ENCODE assay signal across 4 fruit fly cellular contexts in genomic region chr2L:10033410-10033809, dm6.
TF ChIP-seq lines count a peak whose summit lies in the region.

No protein-coding gene starts in this region.

- peak; percentile 55 to 69 for TF ChIP-seq CTCF in S2 (optimal IDR thresholded peaks at IDR 0.05; lab: Kevin White, UChicago)
- TF ChIP-seq CTCF in whole organism, embryonic (GFP tag; optimal IDR thresholded peaks at IDR 0.05; lab: Kevin White, UChicago): peak; percentile 83

TF ChIP-seq in whole organism, embryonic, 481 proteins besides CTCF, POLR2A, EP300 and RAD21 (continues in another document):
- TF ChIP-seq wdn (GFP tag; IDR thresholded peaks at IDR 0.05; lab: Robert Waterston, UW) (no peak), mld (GFP tag; IDR thresholded peaks at IDR 0.05; lab: Robert Waterston, UW; ENCODE audit: partially characterized antibody) (peak; percentile 89), bbx (GFP tag; IDR thresholded peaks at IDR 0.05; lab: Robert Waterston, UW; ENCODE audit: partially characterized antibody) (peak; percentile 75), pros (GFP tag; optimal IDR thresholded peaks at IDR 0.05; lab: Kevin White, UChicago) (no peak), Dbx (GFP tag; IDR thresholded peaks at IDR 0.05; lab: Robert Waterston, UW) (no peak), D19B (GFP tag; optimal IDR thresholded peaks at IDR 0.05; lab: Kevin White, UChicago) (peak; percentile 38), Lpt (GFP tag; optimal IDR thresholded peaks at IDR 0.05; lab: Kevin White, UChicago) (no peak), CG14014 (GFP tag; IDR thresholded peaks at IDR 0.05; lab: Robert Waterston, UW) (no peak), CG8388 (GFP tag; optimal IDR thresholded peaks at IDR 0.05; lab: Kevin White, UChicago) (no peak), eve (GFP tag; optimal IDR thresholded peaks at IDR 0.05; lab: Kevin White, UChicago) (no peak), CG6791 (GFP tag; IDR thresholded peaks at IDR 0.05; lab: Robert Waterston, UW; ENCODE audit: partially characterized antibody) (peak; percentile 78), CG7963 (GFP tag; IDR thresholded peaks at IDR 0.05; lab: Robert Waterston, UW; ENCODE audit: partially characterized antibody) (peak; percentile 89), Ssrp (tag; optimal IDR thresholded peaks at IDR 0.05; lab: Kevin White, UChicago) (no peak), pan (optimal IDR thresholded peaks at IDR 0.05; lab: Kevin White, UChicago) (no peak), pan (GFP tag; optimal IDR thresholded peaks at IDR 0.05 in 1 of 2, IDR thresholded peaks at IDR 0.05 in 1 of 2) (no peak), tna (GFP tag; IDR thresholded peaks at IDR 0.05; lab: Robert Waterston, UW; ENCODE audit: partially characterized antibody) (peak; percentile 95), ssp (GFP tag; IDR thresholded peaks at IDR 0.05; lab: Robert Waterston, UW) (no peak), bab2 (GFP tag; optimal IDR thresholded peaks at IDR 0.05; lab: Kevin White, UChicago) (no peak), Jarid2 (GFP tag; optimal IDR thresholded peaks at IDR 0.05; lab: Kevin White, UChicago) (no peak), ems (GFP tag; optimal IDR thresholded peaks at IDR 0.05; lab: Kevin White, UChicago) (no peak), CG17361 (GFP tag; IDR thresholded peaks at IDR 0.05; lab: Robert Waterston, UW) (no peak), C15 (GFP tag; IDR thresholded peaks at IDR 0.05; lab: Robert Waterston, UW) (no peak), unpg (GFP tag; optimal IDR thresholded peaks at IDR 0.05; lab: Kevin White, UChicago) (no peak), CG16863 (GFP tag; optimal IDR thresholded peaks at IDR 0.05; lab: Kevin White, UChicago) (no peak), pb (GFP tag; optimal IDR thresholded peaks at IDR 0.05; lab: Kevin White, UChicago) (no peak), Awh (GFP tag; IDR thresholded peaks at IDR 0.05; lab: Robert Waterston, UW) (no peak), inv (GFP tag; IDR thresholded peaks at IDR 0.05; lab: Robert Waterston, UW; ENCODE audit: partially characterized antibody) (peak; percentile 20; the same call in 1 of the 2 replicates), Drgx (GFP tag; IDR thresholded peaks at IDR 0.05; lab: Robert Waterston, UW) (peak; percentile 55; the same call in 1 of the 2 replicates), Oaz (GFP tag; IDR thresholded peaks at IDR 0.05; lab: Robert Waterston, UW) (no peak), Rfx (GFP tag; IDR thresholded peaks at IDR 0.05; lab: Robert Waterston, UW) (no peak)

TF ChIP-seq in whole organism, prepupa, 60 proteins besides CTCF, POLR2A, EP300 and RAD21:
- peak; percentile 42; the same call in 1 of the 2 replicates for TF ChIP-seq CG15336 (GFP tag; IDR thresholded peaks at IDR 0.05; lab: Robert Waterston, UW)
- peak; percentile 12 for TF ChIP-seq Sox14 (GFP tag; optimal IDR thresholded peaks at IDR 0.05; lab: Kevin White, UChicago)
- TF ChIP-seq CG10669 (GFP tag; optimal IDR thresholded peaks at IDR 0.05; lab: Kevin White, UChicago): peak; percentile 13
- TF ChIP-seq Hr4 (GFP tag; optimal IDR thresholded peaks at IDR 0.05; lab: Kevin White, UChicago): no peak
- TF ChIP-seq CG11294 (GFP tag; IDR thresholded peaks at IDR 0.05; lab: Robert Waterston, UW): peak; percentile 43; the same call in 1 of the 2 replicates
- TF ChIP-seq pdm3 (GFP tag; optimal IDR thresholded peaks at IDR 0.05; lab: Kevin White, UChicago): peak; percentile 17
- TF ChIP-seq svp (GFP tag; lab: Kevin White, UChicago): peak; percentile 37
- TF ChIP-seq CG11762 (GFP tag; optimal IDR thresholded peaks at IDR 0.05; lab: Kevin White, UChicago; ENCODE audit: insufficient read depth): no peak
- no peak for TF ChIP-seq Blimp-1 (GFP tag; optimal IDR thresholded peaks at IDR 0.05; lab: Kevin White, UChicago)
- TF ChIP-seq Ets21C (GFP tag; optimal IDR thresholded peaks at IDR 0.05; lab: Kevin White, UChicago): no peak
- TF ChIP-seq net (GFP tag; optimal IDR thresholded peaks at IDR 0.05; lab: Kevin White, UChicago): peak; percentile 7
- TF ChIP-seq CG11902 (GFP tag; optimal IDR thresholded peaks at IDR 0.05; lab: Kevin White, UChicago): no peak
- TF ChIP-seq eg (GFP tag; IDR thresholded peaks at IDR 0.05; lab: Robert Waterston, UW): peak; percentile 46; the same call in 2 of the 3 replicates
- no peak for TF ChIP-seq CG10631 (GFP tag; optimal IDR thresholded peaks at IDR 0.05; lab: Kevin White, UChicago)
- peak; percentile 46 for TF ChIP-seq CG32006 (GFP tag; optimal IDR thresholded peaks at IDR 0.05; lab: Kevin White, UChicago)
- TF ChIP-seq CG31627 (GFP tag; optimal IDR thresholded peaks at IDR 0.05; lab: Kevin White, UChicago): no peak
- TF ChIP-seq CG4318 (GFP tag; optimal IDR thresholded peaks at IDR 0.05; lab: Kevin White, UChicago): peak; percentile 12
- no peak for TF ChIP-seq Eip93F (GFP tag; optimal IDR thresholded peaks at IDR 0.05; lab: Kevin White, UChicago)
- peak; percentile 19 for TF ChIP-seq OdsH (GFP tag; optimal IDR thresholded peaks at IDR 0.05; lab: Kevin White, UChicago)
- no peak for TF ChIP-seq CG6792 (GFP tag; optimal IDR thresholded peaks at IDR 0.05; lab: Kevin White, UChicago)
TF ChIP-seq in whole organism, prepupa: peak in this region for 11.

TF ChIP-seq in whole organism, pupa, 21 proteins besides CTCF, POLR2A, EP300 and RAD21:
- TF ChIP-seq fd96Ca (GFP tag; IDR thresholded peaks at IDR 0.05; lab: Robert Waterston, UW): peak; percentile 50; the same call in 1 of the 3 replicates
- no peak for TF ChIP-seq CG10348 (GFP tag; IDR thresholded peaks at IDR 0.05; lab: Robert Waterston, UW)
- no peak for TF ChIP-seq CG8159 (tag; optimal IDR thresholded peaks at IDR 0.05; lab: Kevin White, UChicago)
- peak; percentile 35 for TF ChIP-seq Ets98B (GFP tag; IDR thresholded peaks at IDR 0.05; lab: Robert Waterston, UW)
- TF ChIP-seq EcR (GFP tag; optimal IDR thresholded peaks at IDR 0.05; lab: Kevin White, UChicago): no peak
- peak; percentile 40; the same call in 1 of the 2 replicates for TF ChIP-seq CG32121 (GFP tag; IDR thresholded peaks at IDR 0.05; lab: Robert Waterston, UW)
- TF ChIP-seq CG12605 (GFP tag; IDR thresholded peaks at IDR 0.05; lab: Robert Waterston, UW): no peak
- peak; percentile 62; the same call in 2 of the 3 replicates for TF ChIP-seq CG4496 (GFP tag; IDR thresholded peaks at IDR 0.05; lab: Robert Waterston, UW)
- no peak for TF ChIP-seq D1 (tag; optimal IDR thresholded peaks at IDR 0.05; lab: Kevin White, UChicago)
- TF ChIP-seq CG34367 (tag; optimal IDR thresholded peaks at IDR 0.05; lab: Kevin White, UChicago): no peak
- TF ChIP-seq CG14655 (GFP tag; optimal IDR thresholded peaks at IDR 0.05; lab: Kevin White, UChicago): peak; percentile 12
TF ChIP-seq in whole organism, pupa: peak in this region for 5.
